Worm (Caenorhabditis elegans) whole organism, L4 larva: Measurements from ENCODE around the gene F13E6.2.

Experiments
- F10B5.3 ChIP-seq: sonication (generic microtip); optimal IDR thresholded peaks from 2 replicates; lab custom pipeline; 2016; ENCODE audit warnings: mild to moderate bottlenecking, missing genetic modification characterization, missing compliant biosample characterization
- F26F4.8 ChIP-seq: fragments of 200-800 bp; sonication (Bioruptor generic); conservative IDR thresholded peaks from 2 replicates; pipeline ENCODE4 v1.3.6; 2022; ENCODE audit warnings: missing genetic modification characterization, missing compliant biosample characterization
- F37D6.2 ChIP-seq: sonication (generic microtip); optimal IDR thresholded peaks from 2 replicates; lab custom pipeline; 2016; ENCODE audit warnings: mild to moderate bottlenecking, missing genetic modification characterization, missing compliant biosample characterization
- F49E8.2 ChIP-seq: sonication (generic microtip); optimal IDR thresholded peaks from 2 replicates; lab custom pipeline; 2016; ENCODE audit warnings: missing compliant biosample characterization, mild to moderate bottlenecking, missing genetic modification characterization, borderline replicate concordance
- R02D3.7 ChIP-seq: fragments of 150-350 bp; sonication (generic microtip); optimal IDR thresholded peaks from 3 replicates; lab custom pipeline; 2014; ENCODE audit warnings: missing biosample characterization, missing genetic modification characterization
- T26A8.4 ChIP-seq: fragments of 200-800 bp; sonication (Bioruptor generic); IDR thresholded peaks from 2 replicates; pipeline ENCODE4 v1.3.6; 2022; ENCODE audit warnings: missing genetic modification characterization, missing compliant biosample characterization
- Y48G9A.11 ChIP-seq: fragments of 200-800 bp; sonication (Bioruptor generic); IDR thresholded peaks from 2 replicates; pipeline ENCODE4 v1.3.6; 2022; ENCODE audit warnings: missing genetic modification reagents, missing genetic modification characterization, missing compliant biosample characterization
- Y5F2A.4 ChIP-seq: fragments of 200-800 bp; sonication (Bioruptor generic); optimal IDR thresholded peaks from 2 replicates; lab custom pipeline; 2018; ENCODE audit warnings: mild to moderate bottlenecking, missing genetic modification characterization, missing compliant biosample characterization
- Y75B8A.6 ChIP-seq: fragments of 200-800 bp; sonication (Bioruptor generic); IDR thresholded peaks from 2 replicates; pipeline ENCODE4 v1.3.6; 2022; ENCODE audit warnings: missing genetic modification reagents, missing genetic modification characterization, missing compliant biosample characterization
- ZK546.5 ChIP-seq, 2 experiments: sonication (generic microtip); optimal IDR thresholded peaks; 2 replicates each; lab custom pipeline; 2017; ENCODE audit warnings: missing biosample characterization in 2 of 2, missing genetic modification characterization in 2 of 2
- aha-1 ChIP-seq: fragments of 150-350 bp; peaks from one replicate; lab custom pipeline; 2014; ENCODE audit warnings: missing biosample characterization, missing genetic modification characterization
- aly-2 ChIP-seq: sonication (generic microtip); optimal IDR thresholded peaks from 2 replicates; lab custom pipeline; 2018; ENCODE audit warnings: missing biosample characterization, missing genetic modification characterization
- ama-1 ChIP-seq: fragments of 150-350 bp; optimal IDR thresholded peaks from 2 replicates; lab custom pipeline; 2014; ENCODE audit warnings: inconsistent platforms, mixed read lengths
- attf-4 ChIP-seq: sonication (generic microtip); optimal IDR thresholded peaks from 3 replicates; lab custom pipeline; 2017; ENCODE audit warnings: missing biosample characterization, missing genetic modification characterization
- ceh-28 ChIP-seq: fragments of 150-350 bp; optimal IDR thresholded peaks from 2 replicates; lab custom pipeline; 2014; ENCODE audit warnings: missing biosample characterization, missing genetic modification reagents, missing genetic modification characterization
- ces-1 ChIP-seq: fragments of 150-350 bp; sonication (generic microtip); optimal IDR thresholded peaks from 4 replicates; lab custom pipeline; 2014; ENCODE audit warnings: missing biosample characterization, missing genetic modification reagents, missing genetic modification characterization
- daf-12 ChIP-seq: fragments of 150-350 bp; optimal IDR thresholded peaks from 2 replicates; lab custom pipeline; 2014; ENCODE audit warnings: missing biosample characterization, missing genetic modification reagents, missing genetic modification characterization
- dmd-6 ChIP-seq: fragments of 200-800 bp; sonication (Bioruptor generic); IDR thresholded peaks from 2 replicates; pipeline ENCODE4 v1.3.6; 2022; ENCODE audit warnings: missing genetic modification reagents, missing genetic modification characterization, missing compliant biosample characterization
- dmd-8 ChIP-seq: fragments of 200-800 bp; sonication (Bioruptor generic); IDR thresholded peaks from 2 replicates; pipeline ENCODE4 v1.3.6; 2022; ENCODE audit warnings: missing genetic modification characterization, missing compliant biosample characterization
- dmd-9 ChIP-seq: fragments of 200-800 bp; sonication (Bioruptor generic); IDR thresholded peaks from 2 replicates; pipeline ENCODE4 v1.3.6; 2022; ENCODE audit warnings: missing genetic modification reagents, missing genetic modification characterization, missing compliant biosample characterization
- dpl-1 ChIP-seq: fragments of 150-350 bp; optimal IDR thresholded peaks from 2 replicates; lab custom pipeline; 2014; ENCODE audit warnings: missing biosample characterization, missing genetic modification reagents, missing genetic modification characterization
- egl-43 ChIP-seq: fragments of 200-800 bp; sonication (Bioruptor generic); IDR thresholded peaks from 2 replicates; pipeline ENCODE4 v1.3.6; 2022; ENCODE audit warnings: missing genetic modification reagents, missing genetic modification characterization, missing compliant biosample characterization
- fos-1 ChIP-seq: fragments of 150-350 bp; optimal IDR thresholded peaks from 2 replicates; lab custom pipeline; 2014; ENCODE audit warnings: missing biosample characterization, missing genetic modification characterization
- gei-8 ChIP-seq: fragments of 200-800 bp; sonication (Bioruptor generic); optimal IDR thresholded peaks from 2 replicates; lab custom pipeline; 2018; ENCODE audit warnings: mild to moderate bottlenecking, missing genetic modification characterization, missing compliant biosample characterization
- hif-1 ChIP-seq, 2 experiments: sonication (generic microtip); optimal IDR thresholded peaks; 2 replicates each; lab custom pipeline; 2016 to 2017; ENCODE audit warnings: missing compliant biosample characterization in 2 of 2, missing genetic modification characterization in 2 of 2, missing genetic modification reagents in 2 of 2, missing genotype in 2 of 2, mild to moderate bottlenecking in 1 of 2
- hlh-11 ChIP-seq: fragments of 200-800 bp; sonication (Bioruptor generic); optimal IDR thresholded peaks from 2 replicates; lab custom pipeline; 2018; ENCODE audit warnings: mild to moderate bottlenecking, missing genetic modification characterization, missing compliant biosample characterization
- lim-7 ChIP-seq: fragments of 200-800 bp; sonication (Bioruptor generic); IDR thresholded peaks from 2 replicates; pipeline ENCODE4 v1.3.6; 2022; ENCODE audit warnings: missing genetic modification characterization, missing compliant biosample characterization
- lin-15B ChIP-seq: fragments of 150-350 bp; sonication (generic microtip); optimal IDR thresholded peaks from 3 replicates; lab custom pipeline; 2014; ENCODE audit warnings: missing biosample characterization, missing genetic modification characterization
- lin-29 ChIP-seq: fragments of 200-800 bp; sonication (Bioruptor generic); IDR thresholded peaks from 2 replicates; pipeline ENCODE4 v1.3.6; 2022; ENCODE audit warnings: missing genetic modification reagents, missing genetic modification characterization, missing compliant biosample characterization
- lin-39 ChIP-seq: fragments of 150-350 bp; optimal IDR thresholded peaks from 2 replicates; lab custom pipeline; 2014; ENCODE audit warnings: missing biosample characterization, missing genetic modification reagents, missing genetic modification characterization
- mes-2 ChIP-seq: sonication (generic microtip); optimal IDR thresholded peaks from 2 replicates; lab custom pipeline; 2016; ENCODE audit warnings: missing genotype, mild to moderate bottlenecking, missing genetic modification characterization, missing compliant biosample characterization; ENCODE audit not compliant: poor library complexity, severe bottlenecking
- mxl-2 ChIP-seq: fragments of 200-800 bp; sonication (Bioruptor generic); conservative IDR thresholded peaks from 2 replicates; pipeline ENCODE4 v1.3.6; 2022; ENCODE audit warnings: missing genetic modification reagents, missing genetic modification characterization, missing compliant biosample characterization
- mxl-3 ChIP-seq: fragments of 200-800 bp; sonication (Bioruptor generic); optimal IDR thresholded peaks from 2 replicates; lab custom pipeline; 2018; ENCODE audit warnings: mild to moderate bottlenecking, missing genetic modification characterization, missing compliant biosample characterization
- nhr-10 ChIP-seq: fragments of 150-350 bp; optimal IDR thresholded peaks from 2 replicates; lab custom pipeline; 2014; ENCODE audit warnings: missing biosample characterization, missing genetic modification characterization
- nhr-102 ChIP-seq: sonication (generic microtip); optimal IDR thresholded peaks from 2 replicates; lab custom pipeline; 2016; ENCODE audit warnings: mild to moderate bottlenecking, missing genetic modification characterization, moderate library complexity, missing compliant biosample characterization
- nhr-11 ChIP-seq: fragments of 150-350 bp; optimal IDR thresholded peaks from 2 replicates; lab custom pipeline; 2014; ENCODE audit warnings: missing biosample characterization, missing genetic modification characterization
- nhr-111 ChIP-seq: fragments of 200-800 bp; sonication (Bioruptor generic); optimal IDR thresholded peaks from 2 replicates; lab custom pipeline; 2018; ENCODE audit warnings: mild to moderate bottlenecking, missing genetic modification characterization, missing compliant biosample characterization
- nhr-237 ChIP-seq: sonication (generic microtip); optimal IDR thresholded peaks from 2 replicates; lab custom pipeline; 2017; ENCODE audit warnings: missing biosample characterization, missing genetic modification characterization
- nhr-25 ChIP-seq: sonication (generic microtip); optimal IDR thresholded peaks from 2 replicates; lab custom pipeline; 2017; ENCODE audit warnings: missing genetic modification characterization, mild to moderate bottlenecking, missing compliant biosample characterization, antibody characterized with exemption, moderate library complexity, borderline replicate concordance; ENCODE audit not compliant: insufficient read depth
- nhr-48 ChIP-seq: sonication (generic microtip); optimal IDR thresholded peaks from 2 replicates; lab custom pipeline; 2016; ENCODE audit warnings: mild to moderate bottlenecking, missing genetic modification characterization, missing compliant biosample characterization
- nhr-6 ChIP-seq: fragments of 150-350 bp; optimal IDR thresholded peaks from 2 replicates; lab custom pipeline; 2014; ENCODE audit warnings: missing biosample characterization, missing genetic modification characterization
- nhr-76 ChIP-seq: fragments of 150-350 bp; optimal IDR thresholded peaks from 2 replicates; lab custom pipeline; 2014; ENCODE audit warnings: missing biosample characterization, missing genetic modification characterization
- pha-4 ChIP-seq, 2 experiments: fragments of 150-350 bp in 1 of 2; fragments of 200-800 bp in 1 of 2; sonication (Bioruptor generic) in 1 of 2; IDR thresholded peaks in 1 of 2; optimal IDR thresholded peaks in 1 of 2; 2 replicates each; pipeline versions ENCODE4 v1.3.6 to Lab custom; 2014 to 2022; ENCODE audit warnings: missing genetic modification characterization in 2 of 2, missing genetic modification reagents in 2 of 2, missing biosample characterization in 1 of 2, missing compliant biosample characterization in 1 of 2
- set-16 ChIP-seq: fragments of 200-800 bp; sonication (Bioruptor generic); IDR thresholded peaks from 2 replicates; pipeline ENCODE4 v1.3.6; 2022; ENCODE audit warnings: missing genetic modification reagents, missing genetic modification characterization, missing compliant biosample characterization
- snpc-1.2 ChIP-seq: fragments of 200-800 bp; sonication (Bioruptor generic); IDR thresholded peaks from 2 replicates; pipeline ENCODE4 v1.3.6; 2022; ENCODE audit warnings: missing genetic modification reagents, missing genetic modification characterization, missing compliant biosample characterization
- snpc-4 ChIP-seq: fragments of 150-350 bp; optimal IDR thresholded peaks from 2 replicates; lab custom pipeline; 2014; ENCODE audit warnings: missing biosample characterization, missing genetic modification characterization
- tag-97 ChIP-seq: fragments of 200-800 bp; sonication (Bioruptor generic); IDR thresholded peaks from 2 replicates; pipeline ENCODE4 v1.3.6; 2022; ENCODE audit warnings: missing genetic modification characterization, missing compliant biosample characterization
- tra-1 ChIP-seq: fragments of 200-800 bp; sonication (Bioruptor generic); IDR thresholded peaks from 2 replicates; pipeline ENCODE4 v1.3.6; 2022; ENCODE audit warnings: missing genetic modification reagents, missing genetic modification characterization, missing compliant biosample characterization
- unc-130 ChIP-seq: sonication (generic microtip); optimal IDR thresholded peaks from 2 replicates; lab custom pipeline; 2016; ENCODE audit warnings: missing genetic modification reagents, missing genetic modification characterization, missing compliant biosample characterization
- unc-39 ChIP-seq: sonication (generic microtip); optimal IDR thresholded peaks from 2 replicates; lab custom pipeline; 2017; ENCODE audit warnings: missing biosample characterization, missing genetic modification characterization
- zfp-2 ChIP-seq: sonication (generic microtip); optimal IDR thresholded peaks from 2 replicates; lab custom pipeline; 2016; ENCODE audit warnings: mild to moderate bottlenecking, missing genetic modification characterization, missing compliant biosample characterization
- zip-11 ChIP-seq: fragments of 200-800 bp; sonication (Bioruptor generic); IDR thresholded peaks from 2 replicates; pipeline ENCODE4 v1.3.6; 2022; ENCODE audit warnings: missing genetic modification characterization, missing compliant biosample characterization
- ztf-11 ChIP-seq: fragments of 150-350 bp; optimal IDR thresholded peaks from 2 replicates; lab custom pipeline; 2014; ENCODE audit warnings: missing biosample characterization, missing genetic modification characterization

The F13E6.2 gene

DNA sequence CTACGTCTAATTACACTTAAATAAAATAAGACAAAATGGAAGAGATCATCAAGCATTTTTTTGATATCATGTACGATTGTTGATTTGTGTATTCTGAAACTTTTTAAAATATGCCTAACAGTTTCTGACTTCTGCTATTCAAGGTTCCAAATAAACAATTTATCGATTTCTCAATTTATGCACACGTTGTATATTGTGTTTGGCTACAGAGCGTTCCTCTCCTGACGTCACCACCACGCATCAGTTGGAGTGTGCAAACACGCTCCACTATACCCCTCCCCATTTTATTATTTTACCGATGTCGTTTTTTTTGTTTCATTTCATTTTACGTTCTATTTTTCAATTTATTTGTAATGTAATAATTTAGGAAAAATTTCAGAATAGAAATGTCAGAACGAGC lies 20.8 kb upstream of the F13E6.2 start, which contains the start of gene plpp-1.3 (continued):
- peak; percentile 25 for TF ChIP-seq nhr-6 (tag; lab: Kevin White, UChicago)
- TF ChIP-seq nhr-11 (tag; lab: Kevin White, UChicago) = peak; percentile 40
- no peak for TF ChIP-seq R02D3.7
- peak; percentile 7 for TF ChIP-seq nhr-102 (tag; lab: Kevin White, UChicago)
- TF ChIP-seq nhr-25 = no peak
- TF ChIP-seq zfp-2 (tag; lab: Kevin White, UChicago) = no peak
- no peak for TF ChIP-seq dpl-1 (GFP tag; lab: Kevin White, UChicago)
- no peak for TF ChIP-seq Y75B8A.6 (GFP tag; lab: Robert Waterston, UW)
- no peak for TF ChIP-seq Y48G9A.11
- no peak for TF ChIP-seq daf-12 (tag; lab: Kevin White, UChicago)
- TF ChIP-seq hlh-11 (tag; lab: Kevin White, UChicago) = peak; percentile 44
- TF ChIP-seq ZK546.5 (tag; optimal IDR thresholded peaks at IDR 0.05; lab: Kevin White, UChicago) = no peak
- no peak for TF ChIP-seq pha-4 (GFP tag; IDR thresholded peaks at IDR 0.05; lab: Robert Waterston, UW)
- peak; percentile 13 for TF ChIP-seq pha-4 (tag; optimal IDR thresholded peaks at IDR 0.05; lab: Kevin White, UChicago)
- TF ChIP-seq T26A8.4 (GFP tag; lab: Robert Waterston, UW) = no peak
- no peak for TF ChIP-seq nhr-76 (tag; lab: Kevin White, UChicago)
- no peak for TF ChIP-seq lim-7 (GFP tag; lab: Robert Waterston, UW)
- no peak for TF ChIP-seq aha-1 (tag; lab: Kevin White, UChicago)
- TF ChIP-seq attf-4 = no peak
- TF ChIP-seq dmd-9 (GFP tag; lab: Robert Waterston, UW) = no peak
- TF ChIP-seq ztf-11 (tag; lab: Kevin White, UChicago) = no peak
- TF ChIP-seq gei-8 (GFP tag; lab: Kevin White, UChicago) = no peak
- TF ChIP-seq fos-1 = no peak
- no peak for TF ChIP-seq lin-39 (tag; lab: Kevin White, UChicago)
- no peak for TF ChIP-seq aly-2
- no peak for TF ChIP-seq unc-39
- TF ChIP-seq lin-15B (tag; lab: Kevin White, UChicago) = no peak
- no peak for TF ChIP-seq dmd-8
- no peak for TF ChIP-seq mxl-3
- TF ChIP-seq F10B5.3 (tag; lab: Kevin White, UChicago) = no peak
- TF ChIP-seq lin-29 (GFP tag; lab: Robert Waterston, UW) = no peak
- TF ChIP-seq ama-1 (lab: Kevin White, UChicago) = no peak
- TF ChIP-seq mxl-2 = no peak
- no peak for TF ChIP-seq nhr-237 (tag; lab: Kevin White, UChicago)
- TF ChIP-seq Y5F2A.4 (GFP tag; lab: Kevin White, UChicago) = no peak
- no peak for TF ChIP-seq nhr-111 (GFP tag; lab: Kevin White, UChicago)
- TF ChIP-seq dmd-6 (GFP tag; lab: Robert Waterston, UW) = peak; percentile 30; the same call in 1 of the 2 replicates
- TF ChIP-seq ces-1 (GFP tag; lab: Kevin White, UChicago) = no peak
- no peak for TF ChIP-seq nhr-10 (tag; lab: Kevin White, UChicago)
- no peak for TF ChIP-seq tra-1 (GFP tag; lab: Robert Waterston, UW)
- no peak for TF ChIP-seq F26F4.8 (GFP tag; lab: Robert Waterston, UW)
- TF ChIP-seq mes-2 (tag; lab: Kevin White, UChicago) = peak; percentile 63
- TF ChIP-seq snpc-4 (tag; lab: Kevin White, UChicago) = no peak
- TF ChIP-seq F37D6.2 (tag; lab: Kevin White, UChicago) = no peak
- TF ChIP-seq hif-1 (tag; optimal IDR thresholded peaks at IDR 0.05; lab: Kevin White, UChicago) = no peak
- no peak for TF ChIP-seq egl-43 (GFP tag; lab: Robert Waterston, UW)
- TF ChIP-seq tag-97 = no peak
- no peak for TF ChIP-seq F49E8.2 (tag; lab: Kevin White, UChicago)
- no peak for TF ChIP-seq set-16 (GFP tag; lab: Robert Waterston, UW)
- TF ChIP-seq ceh-28 (tag; lab: Kevin White, UChicago) = no peak
- no peak for TF ChIP-seq unc-130 (GFP tag; lab: Kevin White, UChicago)
- TF ChIP-seq zip-11 (GFP tag; lab: Robert Waterston, UW) = no peak
- TF ChIP-seq nhr-48 (tag; lab: Kevin White, UChicago) = peak; percentile 14
- TF ChIP-seq snpc-1.2 = no peak
